Worm (Caenorhabditis elegans) whole organism, L1 larva: ENCODE measurements around the gene R151.8.
A peak's percentile ranks its signal among the peaks of the same experiment; 100 is the strongest.

Experiments
- C04F5.9 ChIP-seq: sonication (generic microtip); optimal IDR thresholded peaks from 2 replicates; lab custom pipeline; 2016; ENCODE audit warnings: missing genetic modification characterization, missing compliant biosample characterization
- C34B4.2 ChIP-seq: sonication (generic microtip); optimal IDR thresholded peaks from 2 replicates; lab custom pipeline; 2017; ENCODE audit warnings: mild to moderate bottlenecking, missing genetic modification characterization, missing compliant biosample characterization
- Y116A8C.19 ChIP-seq: sonication (generic microtip); optimal IDR thresholded peaks from 2 replicates; lab custom pipeline; 2016; ENCODE audit warnings: missing compliant biosample characterization, missing genetic modification characterization, borderline replicate concordance
- aha-1 ChIP-seq: fragments of 150-350 bp; optimal IDR thresholded peaks from 2 replicates; lab custom pipeline; 2014; ENCODE audit warnings: missing biosample characterization, missing genetic modification characterization
- aly-2 ChIP-seq: fragments of 150-350 bp; optimal IDR thresholded peaks from 2 replicates; lab custom pipeline; 2014; ENCODE audit warnings: missing biosample characterization, missing genetic modification characterization
- ceh-63 ChIP-seq: fragments of 200-800 bp; sonication (Bioruptor generic); optimal IDR thresholded peaks from 2 replicates; lab custom pipeline; 2018; ENCODE audit warnings: mild to moderate bottlenecking, missing genetic modification characterization, missing compliant biosample characterization
- ceh-82 ChIP-seq, 3 experiments: fragments of 150-350 bp in 1 of 3; sonication (generic microtip) in 2 of 3; optimal IDR thresholded peaks; 2 replicates each; lab custom pipeline; 2014 to 2017; ENCODE audit warnings: missing biosample characterization in 3 of 3, missing genetic modification characterization in 3 of 3
- ceh-90 ChIP-seq: sonication (generic microtip); optimal IDR thresholded peaks from 2 replicates; lab custom pipeline; 2016; ENCODE audit warnings: missing genetic modification characterization, missing compliant biosample characterization
- ces-1 ChIP-seq: fragments of 150-350 bp; optimal IDR thresholded peaks from 2 replicates; lab custom pipeline; 2014; ENCODE audit warnings: missing biosample characterization, missing genetic modification reagents, missing genetic modification characterization
- dpl-1 ChIP-seq, 3 experiments: fragments of 150-350 bp in 2 of 3; sonication (generic microtip) in 1 of 3; optimal IDR thresholded peaks; 2 replicates each; lab custom pipeline; 2014 to 2017; ENCODE audit warnings: missing biosample characterization in 3 of 3, missing genetic modification characterization in 3 of 3, missing genetic modification reagents in 3 of 3
- efl-1 ChIP-seq, 4 experiments: fragments of 150-350 bp; optimal IDR thresholded peaks in 3 of 4; peaks in 1 of 4; 1 replicate in 1 of 4; 2 replicates in 3 of 4; lab custom pipeline; 2014; ENCODE audit warnings: missing biosample characterization in 2 of 4, missing genetic modification characterization in 2 of 4, missing genetic modification reagents in 2 of 4
- efl-3 ChIP-seq: fragments of 200-800 bp; sonication (Bioruptor generic); optimal IDR thresholded peaks from 2 replicates; lab custom pipeline; 2018; ENCODE audit warnings: mild to moderate bottlenecking, missing genetic modification characterization, missing compliant biosample characterization
- egl-13 ChIP-seq: sonication (generic microtip); optimal IDR thresholded peaks from 2 replicates; lab custom pipeline; 2016; ENCODE audit warnings: missing genotype, missing genetic modification reagents, missing genetic modification characterization, missing compliant biosample characterization
- elt-2 ChIP-seq: sonication (generic microtip); optimal IDR thresholded peaks from 2 replicates; lab custom pipeline; 2016; ENCODE audit warnings: missing genetic modification characterization, mild to moderate bottlenecking, inconsistent platforms, missing compliant biosample characterization, missing genetic modification reagents
- elt-3 ChIP-seq, 6 experiments: fragments of 150-350 bp in 1 of 6; sonication (generic microtip); optimal IDR thresholded peaks; 2 replicates each; lab custom pipeline; 2017 to 2018; ENCODE audit warnings: missing biosample characterization in 6 of 6, missing genetic modification characterization in 6 of 6, inconsistent platforms in 1 of 6
- grh-1 ChIP-seq: fragments of 200-800 bp; sonication (Bioruptor generic); IDR thresholded peaks from 2 replicates; pipeline ENCODE4 v1.3.6; 2022; ENCODE audit warnings: missing genetic modification reagents, missing genetic modification characterization, missing compliant biosample characterization
- hlh-4 ChIP-seq: sonication (generic microtip); optimal IDR thresholded peaks from 2 replicates; lab custom pipeline; 2016; ENCODE audit warnings: mild to moderate bottlenecking, missing genetic modification characterization, missing compliant biosample characterization
- jun-1 ChIP-seq: fragments of 150-350 bp; optimal IDR thresholded peaks from 2 replicates; lab custom pipeline; 2014; ENCODE audit warnings: missing biosample characterization, missing genetic modification reagents, missing genetic modification characterization
- lin-13 ChIP-seq: fragments of 150-350 bp; optimal IDR thresholded peaks from 2 replicates; lab custom pipeline; 2014; ENCODE audit warnings: missing biosample characterization, missing genetic modification reagents, missing genetic modification characterization
- lin-14 ChIP-seq: fragments of 200-800 bp; sonication (Bioruptor generic); optimal IDR thresholded peaks from 2 replicates; lab custom pipeline; 2018; ENCODE audit warnings: mild to moderate bottlenecking, missing genetic modification characterization, moderate library complexity, missing compliant biosample characterization
- lin-15B ChIP-seq: fragments of 150-350 bp; sonication (generic microtip); optimal IDR thresholded peaks from 3 replicates; lab custom pipeline; 2014; ENCODE audit warnings: missing biosample characterization, missing genetic modification characterization
- lin-35 ChIP-seq, 2 experiments: fragments of 150-350 bp; optimal IDR thresholded peaks; 2 replicates each; lab custom pipeline; 2014; ENCODE audit warnings: missing biosample characterization in 2 of 2, missing genetic modification characterization in 2 of 2, missing genetic modification reagents in 2 of 2
- lin-39 ChIP-seq: fragments of 150-350 bp; optimal IDR thresholded peaks from 2 replicates; lab custom pipeline; 2014; ENCODE audit warnings: missing biosample characterization, missing genetic modification reagents, missing genetic modification characterization
- mab-9 ChIP-seq: fragments of 200-800 bp; sonication (Bioruptor generic); IDR thresholded peaks from 2 replicates; pipeline ENCODE4 v1.3.6; 2022; ENCODE audit warnings: missing genetic modification reagents, missing genetic modification characterization, missing compliant biosample characterization
- mef-2 ChIP-seq: fragments of 150-350 bp; optimal IDR thresholded peaks from 2 replicates; lab custom pipeline; 2014; ENCODE audit warnings: missing biosample characterization, missing genetic modification characterization
- mep-1 ChIP-seq: fragments of 150-350 bp; optimal IDR thresholded peaks from 2 replicates; lab custom pipeline; 2014; ENCODE audit warnings: missing biosample characterization, missing genetic modification characterization
- nhr-11 ChIP-seq: fragments of 150-350 bp; optimal IDR thresholded peaks from 2 replicates; lab custom pipeline; 2014; ENCODE audit warnings: missing biosample characterization, missing genetic modification characterization
- nhr-12 ChIP-seq: sonication (generic microtip); optimal IDR thresholded peaks from 2 replicates; lab custom pipeline; 2017; ENCODE audit warnings: missing biosample characterization, missing genetic modification characterization
- nhr-19 ChIP-seq: fragments of 200-800 bp; sonication (Bioruptor generic); conservative IDR thresholded peaks from 2 replicates; pipeline ENCODE4 v1.3.6; 2022; ENCODE audit warnings: missing genetic modification characterization, missing compliant biosample characterization
- nhr-20 ChIP-seq: sonication (generic microtip); optimal IDR thresholded peaks from 2 replicates; lab custom pipeline; 2016; ENCODE audit warnings: mild to moderate bottlenecking, missing genetic modification characterization, missing compliant biosample characterization
- nhr-237 ChIP-seq: fragments of 150-350 bp; optimal IDR thresholded peaks from 2 replicates; lab custom pipeline; 2014; ENCODE audit warnings: missing biosample characterization, missing genetic modification characterization
- nhr-47 ChIP-seq: sonication (generic microtip); optimal IDR thresholded peaks from 2 replicates; lab custom pipeline; 2016; ENCODE audit warnings: mild to moderate bottlenecking, missing genetic modification characterization, moderate library complexity, missing compliant biosample characterization
- nhr-76 ChIP-seq: sonication (generic microtip); optimal IDR thresholded peaks from 2 replicates; lab custom pipeline; 2017; ENCODE audit warnings: missing biosample characterization, missing genetic modification characterization
- nhr-77 ChIP-seq: fragments of 150-350 bp; optimal IDR thresholded peaks from 2 replicates; lab custom pipeline; 2014; ENCODE audit warnings: missing biosample characterization, missing genetic modification characterization
- nhr-90 ChIP-seq: sonication (generic microtip); optimal IDR thresholded peaks from 2 replicates; lab custom pipeline; 2016; ENCODE audit warnings: mild to moderate bottlenecking, missing genetic modification characterization, missing compliant biosample characterization; ENCODE audit not compliant: poor library complexity
- pax-3 ChIP-seq: fragments of 200-800 bp; sonication (Bioruptor generic); optimal IDR thresholded peaks from 2 replicates; lab custom pipeline; 2018; ENCODE audit warnings: mild to moderate bottlenecking, missing genetic modification characterization, moderate library complexity, missing compliant biosample characterization
- rnt-1 ChIP-seq: sonication (generic microtip); optimal IDR thresholded peaks from 2 replicates; lab custom pipeline; 2016; ENCODE audit warnings: mild to moderate bottlenecking, missing genetic modification characterization, moderate library complexity, missing compliant biosample characterization
- snpc-4 ChIP-seq: fragments of 150-350 bp; optimal IDR thresholded peaks from 2 replicates; lab custom pipeline; 2014; ENCODE audit warnings: missing biosample characterization, missing genetic modification characterization
- snu-23 ChIP-seq: sonication (generic microtip); optimal IDR thresholded peaks from 2 replicates; lab custom pipeline; 2016; ENCODE audit warnings: missing genetic modification characterization, missing compliant biosample characterization
- sptf-1 ChIP-seq: fragments of 150-350 bp; optimal IDR thresholded peaks from 2 replicates; lab custom pipeline; 2014; ENCODE audit warnings: missing biosample characterization, missing genetic modification characterization
- sup-37 ChIP-seq: fragments of 200-800 bp; sonication (Bioruptor generic); optimal IDR thresholded peaks from 2 replicates; lab custom pipeline; 2018; ENCODE audit warnings: mild to moderate bottlenecking, missing genetic modification characterization, missing compliant biosample characterization
- tbx-2 ChIP-seq: sonication (generic microtip); optimal IDR thresholded peaks from 2 replicates; lab custom pipeline; 2016; ENCODE audit warnings: missing genetic modification characterization, missing compliant biosample characterization
- tlp-1 ChIP-seq: fragments of 150-350 bp; optimal IDR thresholded peaks from 2 replicates; lab custom pipeline; 2014; ENCODE audit warnings: missing biosample characterization, missing genetic modification characterization
- unc-130 ChIP-seq: fragments of 150-350 bp; optimal IDR thresholded peaks from 2 replicates; lab custom pipeline; 2017; ENCODE audit warnings: missing biosample characterization, missing genetic modification characterization, inconsistent platforms
- unc-30 ChIP-seq: sonication (generic microtip); optimal IDR thresholded peaks from 2 replicates; lab custom pipeline; 2017; ENCODE audit warnings: missing biosample characterization, missing genetic modification characterization
- unc-62 ChIP-seq: fragments of 150-350 bp; optimal IDR thresholded peaks from 2 replicates; lab custom pipeline; 2014; ENCODE audit warnings: missing biosample characterization, missing genetic modification reagents, missing genetic modification characterization
- unc-86 ChIP-seq: sonication (generic microtip); optimal IDR thresholded peaks from 2 replicates; lab custom pipeline; 2016; ENCODE audit warnings: missing genetic modification characterization, missing compliant biosample characterization
- unc-98 ChIP-seq: fragments of 200-800 bp; sonication (Bioruptor generic); IDR thresholded peaks from 2 replicates; pipeline ENCODE4 v1.3.6; 2022; ENCODE audit warnings: missing genetic modification characterization, missing compliant biosample characterization
- xbp-1 ChIP-seq: sonication (generic microtip); optimal IDR thresholded peaks from 2 replicates; lab custom pipeline; 2016; ENCODE audit warnings: missing genetic modification characterization, missing compliant biosample characterization
- zip-4 ChIP-seq: fragments of 200-800 bp; sonication (Bioruptor generic); optimal IDR thresholded peaks from 2 replicates; lab custom pipeline; 2018; ENCODE audit warnings: mild to moderate bottlenecking, missing genetic modification characterization, moderate library complexity, missing compliant biosample characterization

Gene R151.8

ce11 chrIII:7272828-7273227 is 43.2 kb upstream of the R151.8 start (continued):
- peak in 5 of 6 experiments; percentile 27 to 94 (median 77) for TF ChIP-seq elt-3 (tag; optimal IDR thresholded peaks at IDR 0.05; lab: Kevin White, UChicago)
- TF ChIP-seq rnt-1 (tag; lab: Kevin White, UChicago) = peak; percentile 27
- peak in 1 of 3 experiments; percentile 8 for TF ChIP-seq ceh-82 (tag; optimal IDR thresholded peaks at IDR 0.05; lab: Kevin White, UChicago)
- TF ChIP-seq mep-1 (tag; lab: Kevin White, UChicago) = peak; percentile 82
- peak; percentile 2 to 53 for TF ChIP-seq efl-1 (optimal IDR thresholded peaks at IDR 0.05; lab: Kevin White, UChicago)
- TF ChIP-seq efl-1 (GFP tag; optimal IDR thresholded peaks at IDR 0.05 in 1 of 2; lab: Kevin White, UChicago) = peak; percentile 24 to 95
- peak; percentile 56 for TF ChIP-seq nhr-47 (tag; lab: Kevin White, UChicago)
- TF ChIP-seq lin-13 = peak; percentile 46
- TF ChIP-seq snu-23 (GFP tag; lab: Kevin White, UChicago) = peak; percentile 77
- TF ChIP-seq aha-1 (tag; lab: Kevin White, UChicago) = no peak

ce11 chrIII:7272088-7272487 is 42.5 kb upstream of the R151.8 start:
- TF ChIP-seq sup-37 (no peak), elt-2 (tag; lab: Kevin White, UChicago) (peak; percentile 40), egl-13 (tag; lab: Kevin White, UChicago) (no peak), pax-3 (tag; lab: Kevin White, UChicago) (peak; percentile 41), grh-1 (peak; percentile 60), unc-98 (no peak), lin-35 (GFP tag; optimal IDR thresholded peaks at IDR 0.05; lab: Kevin White, UChicago) (peak; percentile 36 to 67), nhr-19 (GFP tag; lab: Robert Waterston, UW) (peak; percentile 68), ces-1 (GFP tag; lab: Kevin White, UChicago) (no peak), lin-13 (peak; percentile 62), lin-39 (tag; lab: Kevin White, UChicago) (no peak), nhr-20 (tag; lab: Kevin White, UChicago) (peak; percentile 84), C34B4.2 (tag; lab: Kevin White, UChicago) (no peak), nhr-90 (peak; percentile 57), nhr-12 (no peak), nhr-47 (tag; lab: Kevin White, UChicago) (peak; percentile 55), sptf-1 (no peak), tlp-1 (tag; lab: Kevin White, UChicago) (no peak), Y116A8C.19 (tag; lab: Kevin White, UChicago) (no peak), lin-15B (tag; lab: Kevin White, UChicago) (no peak), mef-2 (tag; lab: Kevin White, UChicago) (no peak), mab-9 (GFP tag; lab: Robert Waterston, UW) (no peak), lin-14 (GFP tag; lab: Kevin White, UChicago) (peak; percentile 93), ceh-90 (tag; lab: Kevin White, UChicago) (no peak), jun-1 (tag; lab: Kevin White, UChicago) (peak; percentile 9), unc-62 (no peak), unc-86 (peak; percentile 50), hlh-4 (tag; lab: Kevin White, UChicago) (no peak), aly-2 (no peak), elt-3 (tag; optimal IDR thresholded peaks at IDR 0.05; lab: Kevin White, UChicago) (peak in 1 of 6 experiments; percentile 6), nhr-11 (tag; lab: Kevin White, UChicago) (no peak), efl-3 (GFP tag; lab: Kevin White, UChicago) (peak; percentile 4), zip-4 (GFP tag; lab: Kevin White, UChicago) (no peak), snpc-4 (tag; lab: Kevin White, UChicago) (peak; percentile 2), C04F5.9 (tag; lab: Kevin White, UChicago) (no peak), tbx-2 (peak; percentile 39), dpl-1 (GFP tag; optimal IDR thresholded peaks at IDR 0.05; lab: Kevin White, UChicago) (peak; percentile 24 to 58 (median 58)), nhr-76 (tag; lab: Kevin White, UChicago) (no peak), nhr-77 (tag; lab: Kevin White, UChicago) (no peak), unc-130 (tag; lab: Kevin White, UChicago) (peak; percentile 62), efl-1 (optimal IDR thresholded peaks at IDR 0.05; lab: Kevin White, UChicago) (peak; percentile 27 to 60), efl-1 (GFP tag; optimal IDR thresholded peaks at IDR 0.05 in 1 of 2; lab: Kevin White, UChicago) (peak; percentile 56 to 96), nhr-237 (tag; lab: Kevin White, UChicago) (no peak), xbp-1 (peak; percentile 44), ceh-63 (GFP tag; lab: Kevin White, UChicago) (no peak), unc-30 (no peak)
